Worm (Caenorhabditis elegans): ENCODE results near the gene Y57A10A.5.
"Not testable (repeated sequence)": the region's sequence is repeated elsewhere in the genome, so short reads cannot be mapped to it uniquely, and the experiment has no call there.

Gene Y57A10A.5

DNA sequence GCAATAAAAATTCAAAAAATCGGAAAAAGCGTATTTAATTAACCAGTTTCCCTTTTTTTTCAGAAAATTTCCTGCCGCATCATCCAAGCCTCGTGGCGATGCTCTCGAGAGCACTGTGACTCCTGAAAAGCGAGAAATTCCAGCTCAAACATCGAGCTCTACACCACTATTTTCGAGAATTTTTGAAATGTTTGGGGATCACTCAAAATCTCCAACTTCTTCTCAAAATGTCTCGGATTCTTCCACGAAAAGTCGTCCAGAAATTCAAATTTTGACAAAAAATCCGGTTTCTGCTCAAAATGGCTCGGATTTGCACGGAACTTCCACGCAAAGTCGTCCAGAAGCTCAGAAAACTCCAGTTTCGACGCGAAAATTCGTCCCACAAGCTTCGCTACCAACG, 16.3 kb upstream of the Y57A10A.5 start:
- TF ChIP-seq nhr-43 (tag; optimal IDR thresholded peaks at IDR 0.05; ENCODE audit: poor library complexity, severe bottlenecking) (no peak), aly-2 (tag; optimal IDR thresholded peaks at IDR 0.05) (no peak), elt-3 (tag; optimal IDR thresholded peaks at IDR 0.05) (no peak), elt-2 (tag; optimal IDR thresholded peaks at IDR 0.05) (no peak), mml-1 (tag; optimal IDR thresholded peaks at IDR 0.05) (no peak), ceh-28 (tag; optimal IDR thresholded peaks at IDR 0.05) (no peak), ceh-16 (tag; optimal IDR thresholded peaks at IDR 0.05) (no peak), zag-1 (tag; optimal IDR thresholded peaks at IDR 0.05) (no peak), egl-27 (tag; optimal IDR thresholded peaks at IDR 0.05) (no peak), R02D3.7 (tag; optimal IDR thresholded peaks at IDR 0.05) (no peak), nhr-12 (tag; optimal IDR thresholded peaks at IDR 0.05) (no peak), snpc-4 (tag; optimal IDR thresholded peaks at IDR 0.05) (no peak), ama-1 (optimal IDR thresholded peaks at IDR 0.05) (no peak), lin-39 (tag; optimal IDR thresholded peaks at IDR 0.05) (no peak), ceh-9 (tag; optimal IDR thresholded peaks at IDR 0.05) (no peak), nhr-28 (tag; optimal IDR thresholded peaks at IDR 0.05) (no peak), tbx-2 (tag; optimal IDR thresholded peaks at IDR 0.05) (no peak)

DNA sequence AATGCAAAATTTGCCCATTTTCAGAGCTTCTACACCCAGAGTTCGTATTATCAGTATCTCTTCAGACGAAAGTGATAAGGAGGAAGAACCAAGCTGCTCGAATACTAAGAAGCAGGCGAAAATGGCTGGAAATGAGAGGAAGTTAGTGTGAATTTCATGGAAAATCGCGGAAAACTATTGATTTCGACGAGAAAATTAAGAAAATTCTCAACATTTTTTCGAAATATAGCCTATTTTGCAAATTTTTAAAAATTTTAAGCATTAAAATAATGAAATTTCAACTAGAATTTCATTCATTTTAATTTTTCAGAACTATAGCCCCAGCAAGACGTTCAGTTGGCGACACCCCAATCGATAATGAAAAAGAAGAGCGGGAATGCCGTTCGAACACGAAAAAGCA, 10.7 kb upstream of the Y57A10A.5 start:
- TF ChIP-seq aly-2 (tag; optimal IDR thresholded peaks at IDR 0.05) (no peak), pqm-1 (tag; optimal IDR thresholded peaks at IDR 0.05) (no peak), ceh-16 (tag; optimal IDR thresholded peaks at IDR 0.05) (no peak), nhr-25 (tag; optimal IDR thresholded peaks at IDR 0.05) (no peak), R02D3.7 (tag; optimal IDR thresholded peaks at IDR 0.05) (no peak), elt-2 (tag; optimal IDR thresholded peaks at IDR 0.05) (no peak), fkh-10 (GFP tag; optimal IDR thresholded peaks at IDR 0.05) (no peak), eor-1 (tag; optimal IDR thresholded peaks at IDR 0.05) (no peak), elt-3 (tag; optimal IDR thresholded peaks at IDR 0.05) (no peak)

DNA sequence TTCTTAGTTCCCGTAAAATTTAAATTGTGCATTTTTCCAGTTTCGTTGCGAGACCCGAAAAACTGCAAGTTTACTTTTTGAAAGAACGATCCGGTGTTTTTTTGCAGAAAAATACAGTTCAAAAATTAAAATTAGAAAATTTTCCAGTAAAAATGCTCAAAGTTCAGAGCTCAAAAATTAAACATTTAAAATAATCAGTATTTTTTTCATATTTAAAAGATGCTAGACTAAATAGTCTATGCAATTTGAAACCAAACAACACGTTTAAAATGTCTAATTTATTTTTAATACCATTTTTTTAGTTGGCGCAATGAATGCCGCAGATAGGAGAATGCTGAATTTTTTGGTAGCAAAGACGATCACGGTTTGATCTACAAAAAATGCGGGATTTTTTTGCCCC, 7.0 kb upstream of the Y57A10A.5 start, which contains the start of gene Y57A10A.2:
Y57A10A.2 (plus strand) TSS at position 301 of the 400 bp plus-strand sequence.
- TF ChIP-seq eor-1 (tag; optimal IDR thresholded peaks at IDR 0.05) = no peak
- TF ChIP-seq pqm-1 (tag; optimal IDR thresholded peaks at IDR 0.05) = no peak
- no peak for TF ChIP-seq nhr-77 (tag; optimal IDR thresholded peaks at IDR 0.05)
- no peak for TF ChIP-seq ceh-9 (tag; optimal IDR thresholded peaks at IDR 0.05)
- TF ChIP-seq nhr-25 (tag; optimal IDR thresholded peaks at IDR 0.05) = no peak
- TF ChIP-seq unc-39 (tag; optimal IDR thresholded peaks at IDR 0.05) = no peak
- TF ChIP-seq ceh-82 (tag; optimal IDR thresholded peaks at IDR 0.05) = no peak
- no peak for TF ChIP-seq fkh-2 (tag; optimal IDR thresholded peaks at IDR 0.05)
- TF ChIP-seq skn-1 (tag; optimal IDR thresholded peaks at IDR 0.05) = no peak
- no peak for TF ChIP-seq daf-12 (tag; optimal IDR thresholded peaks at IDR 0.05)
- no peak for TF ChIP-seq hmg-11 (tag; optimal IDR thresholded peaks at IDR 0.05)

DNA sequence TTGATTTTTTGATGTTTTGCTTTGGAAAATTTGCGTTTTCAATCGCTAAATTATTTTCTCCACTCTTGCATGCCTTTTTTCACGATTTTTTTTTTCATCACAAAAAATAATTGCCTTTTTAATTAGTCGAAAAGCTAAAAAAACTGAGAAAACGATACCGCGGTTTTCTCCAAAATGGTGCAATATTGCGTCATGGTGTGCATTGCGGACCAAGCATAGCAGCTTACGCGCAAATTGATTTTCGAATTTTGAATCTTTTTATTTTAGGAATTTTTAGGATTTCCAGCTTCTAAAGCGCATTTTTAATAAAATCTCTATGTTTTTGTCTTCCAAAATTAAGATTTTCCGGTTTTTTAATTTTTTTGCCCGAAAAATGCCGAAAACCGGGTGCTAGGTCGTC, 4.1 kb upstream of the Y57A10A.5 start:
- TF ChIP-seq ztf-4 (tag; optimal IDR thresholded peaks at IDR 0.05) = no peak
- TF ChIP-seq R02D3.7 (tag; optimal IDR thresholded peaks at IDR 0.05) = no peak
- no peak for TF ChIP-seq ceh-9 (tag; optimal IDR thresholded peaks at IDR 0.05)
- no peak for TF ChIP-seq nhr-43 (tag; optimal IDR thresholded peaks at IDR 0.05; ENCODE audit: poor library complexity, severe bottlenecking)
- TF ChIP-seq lin-39 (tag; optimal IDR thresholded peaks at IDR 0.05) = no peak
- no peak for TF ChIP-seq nhr-237 (tag; optimal IDR thresholded peaks at IDR 0.05)
- TF ChIP-seq ZK546.5 (tag; optimal IDR thresholded peaks at IDR 0.05) = no peak
- no peak for TF ChIP-seq mml-1 (tag; optimal IDR thresholded peaks at IDR 0.05)
- no peak for TF ChIP-seq nhr-76 (tag; optimal IDR thresholded peaks at IDR 0.05)
- no peak for TF ChIP-seq lsy-12 (tag; optimal IDR thresholded peaks at IDR 0.05)

DNA sequence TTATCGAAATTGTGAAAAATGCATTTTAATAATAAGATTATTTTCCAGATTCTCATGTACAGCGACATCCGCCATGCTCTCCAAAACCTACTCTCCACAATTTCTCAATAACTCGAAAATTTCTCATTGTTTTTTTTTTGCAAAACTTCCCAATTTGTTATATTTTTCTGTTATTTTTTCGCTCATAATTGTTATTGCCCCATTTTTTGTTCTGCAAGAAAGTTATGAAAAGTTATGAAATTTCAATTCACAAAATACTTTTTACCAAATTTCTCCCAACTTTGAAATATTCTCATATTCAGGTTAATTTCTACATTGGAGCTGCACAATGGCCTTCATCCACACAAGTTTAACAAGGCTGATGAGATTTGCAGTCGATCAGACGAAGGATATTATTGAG, 2.6 kb upstream of the Y57A10A.5 start, which contains the start of gene Y57A10A.4:
Y57A10A.4 (plus strand) TSS at position 301 of the 400 bp plus-strand sequence.
- TF ChIP-seq skn-1 (tag; optimal IDR thresholded peaks at IDR 0.05); nfya-1 (tag; optimal IDR thresholded peaks at IDR 0.05; ENCODE audit: insufficient read depth); mdl-1 (tag; optimal IDR thresholded peaks at IDR 0.05): not testable (repeated sequence)
